Fruit fly (Drosophila melanogaster) whole organism, embryonic: ENCODE measurements around the gene CG9114.

Source experiments
- Ada2b ChIP-seq: fragments of 200-800 bp; sonication (Bioruptor generic); IDR thresholded peaks from 2 replicates; pipeline ENCODE4 v1.3.6; 2022; ENCODE audit warnings: missing biosample characterization, missing genetic modification characterization
- Atf3 ChIP-seq: fragments of 200-800 bp; sonication (Bioruptor generic); optimal IDR thresholded peaks from 3 replicates; lab custom pipeline; 2016; ENCODE audit warnings: missing biosample characterization, missing genetic modification characterization
- CG10147 ChIP-seq: fragments of 200-800 bp; sonication (Bioruptor generic); optimal IDR thresholded peaks from 2 replicates; lab custom pipeline; 2019; ENCODE audit warnings: missing biosample characterization, mild to moderate bottlenecking, missing genetic modification characterization, moderate library complexity
- CG10274 ChIP-seq: fragments of 200-800 bp; sonication (Bioruptor generic); optimal IDR thresholded peaks from 3 replicates; lab custom pipeline; 2017; ENCODE audit warnings: missing biosample characterization, mild to moderate bottlenecking, missing genetic modification characterization
- CG11085 ChIP-seq: fragments of 200-800 bp; sonication (Bioruptor generic); IDR thresholded peaks from 2 replicates; pipeline ENCODE4 v1.3.6; 2022; ENCODE audit warnings: missing biosample characterization, missing genetic modification characterization
- CG11695 ChIP-seq: fragments of 200-800 bp; sonication (Bioruptor generic); IDR thresholded peaks from 3 replicates; pipeline ENCODE4 v1.3.6; 2022; ENCODE audit warnings: missing biosample characterization, missing genetic modification characterization
- CG15073 ChIP-seq: fragments of 200-800 bp; sonication (Bioruptor generic); optimal IDR thresholded peaks from 2 replicates; lab custom pipeline; 2016; ENCODE audit warnings: missing biosample characterization, missing genetic modification characterization
- CG1529 ChIP-seq: fragments of 200-800 bp; sonication (Bioruptor generic); optimal IDR thresholded peaks from 3 replicates; lab custom pipeline; 2018; ENCODE audit warnings: missing biosample characterization, missing genetic modification characterization
- CG15479 ChIP-seq: fragments of 200-800 bp; sonication (Bioruptor generic); optimal IDR thresholded peaks from 3 replicates; lab custom pipeline; 2019; ENCODE audit warnings: missing biosample characterization, mild to moderate bottlenecking, missing genetic modification characterization, moderate library complexity
- CG17361 ChIP-seq: fragments of 200-800 bp; sonication (Bioruptor generic); IDR thresholded peaks from 3 replicates; pipeline ENCODE4 v1.3.6; 2022; ENCODE audit warnings: missing biosample characterization, missing genetic modification characterization
- CG18764 ChIP-seq: fragments of 200-800 bp; sonication (Bioruptor generic); optimal IDR thresholded peaks from 3 replicates; lab custom pipeline; 2016; ENCODE audit warnings: missing biosample characterization, missing genetic modification characterization
- CG2678 ChIP-seq: fragments of 200-800 bp; sonication (Bioruptor generic); optimal IDR thresholded peaks from 3 replicates; lab custom pipeline; 2019; ENCODE audit warnings: missing biosample characterization, mild to moderate bottlenecking, missing genetic modification characterization, moderate library complexity
- CG30403 ChIP-seq: fragments of 200-800 bp; sonication (Bioruptor generic); optimal IDR thresholded peaks from 3 replicates; lab custom pipeline; 2016; ENCODE audit warnings: missing biosample characterization, missing genetic modification characterization
- CG31224 ChIP-seq: fragments of 200-800 bp; sonication (Bioruptor generic); IDR thresholded peaks from 2 replicates; pipeline ENCODE4 v1.3.6; 2022; ENCODE audit warnings: missing biosample characterization, missing genetic modification characterization
- CG4404 ChIP-seq: fragments of 200-800 bp; sonication (Bioruptor generic); IDR thresholded peaks from 2 replicates; pipeline ENCODE4 v1.3.6; 2022; ENCODE audit warnings: missing biosample characterization, missing genetic modification characterization
- CG6175 ChIP-seq: fragments of 200-800 bp; sonication (Bioruptor generic); IDR thresholded peaks from 3 replicates; pipeline ENCODE4 v1.3.6; 2022; ENCODE audit warnings: missing biosample characterization, missing genetic modification characterization
- CG7786 ChIP-seq: fragments of 200-800 bp; sonication (Bioruptor generic); optimal IDR thresholded peaks from 2 replicates; lab custom pipeline; 2016; ENCODE audit warnings: missing biosample characterization, missing genetic modification characterization
- CG7839 ChIP-seq: fragments of 200-800 bp; sonication (Bioruptor generic); optimal IDR thresholded peaks from 3 replicates; lab custom pipeline; 2018; ENCODE audit warnings: missing biosample characterization, mild to moderate bottlenecking, missing genetic modification characterization, moderate library complexity
- CG7928 ChIP-seq: fragments of 200-800 bp; sonication (Bioruptor generic); optimal IDR thresholded peaks from 2 replicates; lab custom pipeline; 2017; ENCODE audit warnings: missing biosample characterization, mild to moderate bottlenecking, missing genetic modification characterization
- CG8765 ChIP-seq: fragments of 200-800 bp; sonication (Bioruptor generic); IDR thresholded peaks from 2 replicates; pipeline ENCODE4 v1.3.6; 2022; ENCODE audit warnings: missing biosample characterization, missing genetic modification characterization
- CG9727 ChIP-seq: fragments of 200-800 bp; sonication (Bioruptor generic); optimal IDR thresholded peaks from 3 replicates; lab custom pipeline; 2017; ENCODE audit warnings: missing biosample characterization, mild to moderate bottlenecking, missing genetic modification characterization
- CG9817 ChIP-seq: fragments of 200-800 bp; sonication (Bioruptor generic); optimal IDR thresholded peaks from 2 replicates; lab custom pipeline; 2018; ENCODE audit warnings: missing biosample characterization, mild to moderate bottlenecking, missing genetic modification characterization, moderate library complexity
- CG9932 ChIP-seq: fragments of 200-800 bp; sonication (Bioruptor generic); IDR thresholded peaks from 2 replicates; pipeline ENCODE4 v1.3.6; 2022; ENCODE audit warnings: missing biosample characterization, missing genetic modification characterization
- Ets97D ChIP-seq: fragments of 200-800 bp; sonication (Bioruptor generic); optimal IDR thresholded peaks from 3 replicates; lab custom pipeline; 2016; ENCODE audit warnings: missing biosample characterization, missing genetic modification characterization
- Jarid2 ChIP-seq: fragments of 200-800 bp; sonication (Bioruptor generic); optimal IDR thresholded peaks from 3 replicates; lab custom pipeline; 2017; ENCODE audit warnings: mild to moderate bottlenecking, missing biosample characterization, missing genetic modification reagents, missing genetic modification characterization
- MBD-R2 ChIP-seq: fragments of 200-800 bp; sonication (Bioruptor generic); IDR thresholded peaks from 2 replicates; pipeline ENCODE4 v1.3.6; 2022; ENCODE audit warnings: missing biosample characterization, missing genetic modification characterization
- MTF-1 ChIP-seq: fragments of 200-800 bp; sonication (Bioruptor generic); optimal IDR thresholded peaks from 2 replicates; lab custom pipeline; 2018; ENCODE audit warnings: missing biosample characterization, mild to moderate bottlenecking, missing genetic modification characterization, borderline replicate concordance
- NC2β ChIP-seq: fragments of 200-800 bp; sonication (Bioruptor generic); optimal IDR thresholded peaks from 2 replicates; lab custom pipeline; 2016; ENCODE audit warnings: missing biosample characterization, missing genetic modification characterization
- Sox100B ChIP-seq: fragments of 200-800 bp; sonication (Bioruptor generic); optimal IDR thresholded peaks from 3 replicates; lab custom pipeline; 2018; ENCODE audit warnings: missing biosample characterization, mild to moderate bottlenecking, missing genetic modification characterization
- Stat92E ChIP-seq, 3 experiments: fragments of >200 bp in 2 of 3; fragments of 200-800 bp in 1 of 3; sonication (Bioruptor generic) in 1 of 3; optimal IDR thresholded peaks; 2 replicates each; lab custom pipeline; 2017 to 2019; ENCODE audit warnings: missing biosample characterization in 3 of 3, missing genetic modification characterization in 3 of 3, mild to moderate bottlenecking in 1 of 3, moderate library complexity in 1 of 3
- ac ChIP-seq: fragments of 200-800 bp; sonication (Bioruptor generic); optimal IDR thresholded peaks from 3 replicates; lab custom pipeline; 2017; ENCODE audit warnings: missing biosample characterization, mild to moderate bottlenecking, missing genetic modification characterization
- ap ChIP-seq: fragments of 200-800 bp; sonication (Bioruptor generic); IDR thresholded peaks from 2 replicates; pipeline ENCODE4 v1.3.6; 2022; ENCODE audit warnings: missing biosample characterization, missing genetic modification characterization
- bab2 ChIP-seq: fragments of 200-800 bp; sonication (Bioruptor generic); optimal IDR thresholded peaks from 2 replicates; lab custom pipeline; 2016; ENCODE audit warnings: missing biosample characterization, missing genetic modification characterization
- ci ChIP-seq: fragments of 200-800 bp; sonication (Bioruptor generic); IDR thresholded peaks from 3 replicates; pipeline ENCODE4 v1.3.6; 2022; ENCODE audit warnings: missing biosample characterization, missing genetic modification characterization
- cwo ChIP-seq: fragments of 200-800 bp; sonication (Bioruptor generic); optimal IDR thresholded peaks from 3 replicates; lab custom pipeline; 2017; ENCODE audit warnings: missing biosample characterization, missing genetic modification characterization, mild to moderate bottlenecking, moderate library complexity, missing genetic modification reagents
- gce ChIP-seq: fragments of 200-800 bp; sonication (Bioruptor generic); IDR thresholded peaks from 3 replicates; pipeline ENCODE4 v1.3.6; 2022; ENCODE audit warnings: missing biosample characterization, missing genetic modification characterization
- gem ChIP-seq: fragments of 200-800 bp; sonication (Bioruptor generic); optimal IDR thresholded peaks from 2 replicates; lab custom pipeline; 2019; ENCODE audit warnings: missing biosample characterization, mild to moderate bottlenecking, missing genetic modification characterization, moderate library complexity
- grau ChIP-seq: fragments of 200-800 bp; optimal IDR thresholded peaks from 3 replicates; lab custom pipeline; 2019; ENCODE audit warnings: missing biosample characterization, mild to moderate bottlenecking, missing genetic modification characterization, moderate library complexity
- kay ChIP-seq: fragments of 200-800 bp; sonication (Bioruptor generic); optimal IDR thresholded peaks from 2 replicates; lab custom pipeline; 2016; ENCODE audit warnings: missing biosample characterization, missing genetic modification characterization
- nom ChIP-seq: fragments of 200-800 bp; sonication (Bioruptor generic); optimal IDR thresholded peaks from 2 replicates; lab custom pipeline; 2017; ENCODE audit warnings: missing biosample characterization, missing genetic modification characterization, mild to moderate bottlenecking, moderate library complexity, missing genetic modification reagents
- p53 ChIP-seq: fragments of 200-800 bp; sonication (Bioruptor generic); optimal IDR thresholded peaks from 2 replicates; lab custom pipeline; 2016; ENCODE audit warnings: missing biosample characterization, missing genetic modification characterization
- pita ChIP-seq: fragments of 200-800 bp; sonication (Bioruptor generic); optimal IDR thresholded peaks from 2 replicates; lab custom pipeline; 2017; ENCODE audit warnings: missing biosample characterization, mild to moderate bottlenecking, missing genetic modification characterization
- schlank ChIP-seq: fragments of 200-800 bp; sonication (Bioruptor generic); optimal IDR thresholded peaks from 2 replicates; lab custom pipeline; 2018; ENCODE audit warnings: missing biosample characterization, mild to moderate bottlenecking, missing genetic modification characterization
- sug ChIP-seq: fragments of 200-800 bp; optimal IDR thresholded peaks from 2 replicates; lab custom pipeline; 2019; ENCODE audit warnings: missing biosample characterization, mild to moderate bottlenecking, missing genetic modification characterization, moderate library complexity
- tll ChIP-seq, 2 experiments: fragments of 200-800 bp in 1 of 2; fragments of >200 bp in 1 of 2; sonication (Bioruptor generic) in 1 of 2; optimal IDR thresholded peaks; 2 replicates each; lab custom pipeline; 2017 to 2019; ENCODE audit warnings: missing biosample characterization in 2 of 2, missing genetic modification characterization in 2 of 2, mild to moderate bottlenecking in 1 of 2, moderate library complexity in 1 of 2
- tup ChIP-seq: fragments of 200-800 bp; sonication (Bioruptor generic); optimal IDR thresholded peaks from 2 replicates; lab custom pipeline; 2016; ENCODE audit warnings: missing biosample characterization, mild to moderate bottlenecking, missing genetic modification characterization, moderate library complexity
- wek ChIP-seq: fragments of 200-800 bp; sonication (Bioruptor generic); optimal IDR thresholded peaks from 3 replicates; lab custom pipeline; 2018; ENCODE audit warnings: missing biosample characterization, mild to moderate bottlenecking, missing genetic modification characterization, moderate library complexity
- wor ChIP-seq: fragments of 200-800 bp; sonication (Bioruptor generic); IDR thresholded peaks from 2 replicates; pipeline ENCODE4 v1.3.6; 2022; ENCODE audit warnings: missing biosample characterization, missing genetic modification characterization
- z ChIP-seq: fragments of 200-800 bp; sonication (Bioruptor generic); IDR thresholded peaks from 3 replicates; pipeline ENCODE4 v1.3.6; 2022; ENCODE audit warnings: missing biosample characterization, missing genetic modification characterization

CG9114 gene

dm6 chrX:15323302-15323880, 9.6 kb downstream of the CG9114 start (continued):
- TF ChIP-seq gem (peak; percentile 70), CG17361 (GFP tag; lab: Robert Waterston, UW) (peak; percentile 58; the same call in 2 of the 3 replicates), tll (GFP tag; optimal IDR thresholded peaks at IDR 0.05; lab: Kevin White, UChicago) (no peak), bab2 (GFP tag; lab: Kevin White, UChicago) (peak; percentile 85), CG30403 (peak; percentile 84), CG9727 (GFP tag; lab: Kevin White, UChicago) (peak; percentile 67), p53 (GFP tag; lab: Kevin White, UChicago) (peak; percentile 88), CG8765 (peak; percentile 72), wek (GFP tag; lab: Kevin White, UChicago) (peak; percentile 68), CG10274 (GFP tag; lab: Kevin White, UChicago) (peak; percentile 65), wor (peak; percentile 63), CG6175 (GFP tag; lab: Robert Waterston, UW) (peak; percentile 87), Atf3 (GFP tag; lab: Kevin White, UChicago) (peak; percentile 79), grau (peak; percentile 70), CG15479 (GFP tag; lab: Kevin White, UChicago) (no peak), ap (peak; percentile 83), z (GFP tag; lab: Robert Waterston, UW) (peak; percentile 33; the same call in 1 of the 3 replicates), Stat92E (GFP tag; optimal IDR thresholded peaks at IDR 0.05; lab: Kevin White, UChicago) (peak in 1 of 3 experiments; percentile 24), CG31224 (GFP tag; lab: Robert Waterston, UW) (peak; percentile 82), Sox100B (GFP tag; lab: Kevin White, UChicago) (peak; percentile 29), MTF-1 (GFP tag; lab: Kevin White, UChicago) (peak; percentile 87), pita (GFP tag; lab: Kevin White, UChicago) (no peak), NC2β (peak; percentile 78), CG18764 (GFP tag; lab: Kevin White, UChicago) (peak; percentile 46), CG9932 (GFP tag; lab: Robert Waterston, UW) (peak; percentile 96), CG11085 (GFP tag; lab: Robert Waterston, UW) (peak; percentile 87), CG7928 (GFP tag; lab: Kevin White, UChicago) (peak; percentile 58), Jarid2 (GFP tag; lab: Kevin White, UChicago) (no peak), tup (GFP tag; lab: Kevin White, UChicago) (peak; percentile 67), CG7839 (tag; lab: Kevin White, UChicago) (peak; percentile 77), Ets97D (GFP tag; lab: Kevin White, UChicago) (peak; percentile 86), CG4404 (GFP tag; lab: Robert Waterston, UW) (peak; percentile 64), CG10147 (GFP tag; lab: Kevin White, UChicago) (peak; percentile 39), CG2678 (tag; lab: Kevin White, UChicago) (peak; percentile 72), kay (GFP tag; lab: Kevin White, UChicago) (peak; percentile 88), nom (GFP tag; lab: Kevin White, UChicago) (peak; percentile 72), CG9817 (tag; lab: Kevin White, UChicago) (peak; percentile 79), MBD-R2 (GFP tag; lab: Robert Waterston, UW) (peak; percentile 95), ac (GFP tag; lab: Kevin White, UChicago) (no peak), CG15073 (GFP tag; lab: Kevin White, UChicago) (peak; percentile 95), Ada2b (peak; percentile 90), CG11695 (GFP tag; lab: Robert Waterston, UW) (peak; percentile 48; the same call in 1 of the 3 replicates), schlank (tag; lab: Kevin White, UChicago) (peak; percentile 81), sug (tag; lab: Kevin White, UChicago) (peak; percentile 85), CG7786 (peak; percentile 87), gce (GFP tag; lab: Robert Waterston, UW) (peak; percentile 98), CG1529 (peak; percentile 54), ci (GFP tag; lab: Robert Waterston, UW) (peak; percentile 97), cwo (GFP tag; lab: Kevin White, UChicago) (peak; percentile 81)
